Fruit fly (Drosophila melanogaster) whole organism, embryonic: Measurements from ENCODE around the gene Utx.

ENCODE experiments used
- Adf1 ChIP-seq: fragments of 200-800 bp; sonication (Bioruptor generic); IDR thresholded peaks from 2 replicates; pipeline ENCODE4 v1.3.6; 2022; ENCODE audit warnings: missing biosample characterization, missing genetic modification characterization
- CG10366 ChIP-seq: fragments of 200-800 bp; sonication (Bioruptor generic); IDR thresholded peaks from 2 replicates; pipeline ENCODE4 v1.3.6; 2022; ENCODE audit warnings: missing biosample characterization, missing genetic modification characterization
- CG11398 ChIP-seq: fragments of 200-800 bp; sonication (Bioruptor generic); optimal IDR thresholded peaks from 2 replicates; lab custom pipeline; 2016; ENCODE audit warnings: missing biosample characterization, missing genetic modification characterization
- CG11456 ChIP-seq: fragments of 200-800 bp; sonication (Bioruptor generic); IDR thresholded peaks from 3 replicates; pipeline ENCODE4 v1.3.6; 2022; ENCODE audit warnings: missing biosample characterization, missing genetic modification characterization
- CG11695 ChIP-seq: fragments of 200-800 bp; sonication (Bioruptor generic); IDR thresholded peaks from 3 replicates; pipeline ENCODE4 v1.3.6; 2022; ENCODE audit warnings: missing biosample characterization, missing genetic modification characterization
- CG12942 ChIP-seq: fragments of 200-800 bp; sonication (Bioruptor generic); optimal IDR thresholded peaks from 3 replicates; lab custom pipeline; 2016; ENCODE audit warnings: missing biosample characterization, missing genetic modification characterization
- CG1529 ChIP-seq: fragments of 200-800 bp; sonication (Bioruptor generic); optimal IDR thresholded peaks from 3 replicates; lab custom pipeline; 2018; ENCODE audit warnings: missing biosample characterization, missing genetic modification characterization
- CG16813 ChIP-seq: fragments of 200-800 bp; sonication (Bioruptor generic); IDR thresholded peaks from 3 replicates; pipeline ENCODE4 v1.3.6; 2022; ENCODE audit warnings: missing biosample characterization, missing genetic modification characterization; ENCODE audit not compliant: partially characterized antibody
- CG16863 ChIP-seq: fragments of 200-800 bp; sonication (Bioruptor generic); optimal IDR thresholded peaks from 3 replicates; lab custom pipeline; 2016; ENCODE audit warnings: missing biosample characterization, missing genetic modification characterization
- CG17359 ChIP-seq: fragments of 200-800 bp; sonication (Bioruptor generic); optimal IDR thresholded peaks from 3 replicates; lab custom pipeline; 2018; ENCODE audit warnings: missing biosample characterization, mild to moderate bottlenecking, missing genetic modification characterization, moderate library complexity
- CG17385 ChIP-seq: fragments of 200-800 bp; sonication (Bioruptor generic); optimal IDR thresholded peaks from 3 replicates; lab custom pipeline; 2018; ENCODE audit warnings: missing biosample characterization, mild to moderate bottlenecking, missing genetic modification characterization
- CG2116 ChIP-seq: fragments of 200-800 bp; sonication (Bioruptor generic); optimal IDR thresholded peaks from 3 replicates; lab custom pipeline; 2018; ENCODE audit warnings: missing biosample characterization, mild to moderate bottlenecking, missing genetic modification characterization
- CG2129 ChIP-seq: fragments of 200-800 bp; sonication (Bioruptor generic); IDR thresholded peaks from 2 replicates; pipeline ENCODE4 v1.3.6; 2022; ENCODE audit warnings: missing biosample characterization, missing genetic modification characterization; ENCODE audit not compliant: partially characterized antibody
- CG30431 ChIP-seq: fragments of 200-800 bp; sonication (Bioruptor generic); optimal IDR thresholded peaks from 2 replicates; lab custom pipeline; 2017; ENCODE audit warnings: missing biosample characterization, missing genetic modification characterization
- CG3065 ChIP-seq: fragments of 200-800 bp; sonication (Bioruptor generic); optimal IDR thresholded peaks from 2 replicates; lab custom pipeline; 2016; ENCODE audit warnings: missing biosample characterization, missing genetic modification characterization
- CG31365 ChIP-seq: fragments of 200-800 bp; sonication (Bioruptor generic); optimal IDR thresholded peaks from 2 replicates; lab custom pipeline; 2018; ENCODE audit warnings: missing biosample characterization, mild to moderate bottlenecking, missing genetic modification characterization
- CG32772 ChIP-seq: fragments of 200-800 bp; sonication (Bioruptor generic); IDR thresholded peaks from 2 replicates; pipeline ENCODE4 v1.3.6; 2022; ENCODE audit warnings: missing biosample characterization, missing genetic modification characterization
- CG33213 ChIP-seq: fragments of 200-800 bp; sonication (Bioruptor generic); optimal IDR thresholded peaks from 3 replicates; lab custom pipeline; 2016; ENCODE audit warnings: missing biosample characterization, missing genetic modification characterization
- CG33557 ChIP-seq: fragments of 200-800 bp; sonication (Bioruptor generic); optimal IDR thresholded peaks from 2 replicates; lab custom pipeline; 2019; ENCODE audit warnings: missing biosample characterization, mild to moderate bottlenecking, missing genetic modification characterization, moderate library complexity
- CG6254 ChIP-seq: fragments of 200-800 bp; sonication (Bioruptor generic); optimal IDR thresholded peaks from 3 replicates; lab custom pipeline; 2017; ENCODE audit warnings: mild to moderate bottlenecking, missing biosample characterization, missing genetic modification reagents, missing genetic modification characterization
- CG7928 ChIP-seq: fragments of 200-800 bp; sonication (Bioruptor generic); optimal IDR thresholded peaks from 2 replicates; lab custom pipeline; 2017; ENCODE audit warnings: missing biosample characterization, mild to moderate bottlenecking, missing genetic modification characterization
- CrebB ChIP-seq: fragments of 200-800 bp; sonication (Bioruptor generic); optimal IDR thresholded peaks from 3 replicates; lab custom pipeline; 2018; ENCODE audit warnings: missing biosample characterization, mild to moderate bottlenecking, missing genetic modification characterization
- Dbx ChIP-seq: fragments of 200-800 bp; sonication (Bioruptor generic); IDR thresholded peaks from 3 replicates; pipeline ENCODE4 v1.3.6; 2022; ENCODE audit warnings: missing biosample characterization, missing genetic modification characterization
- Eip74EF ChIP-seq, 2 experiments: fragments of 200-800 bp in 1 of 2; fragments of >200 bp in 1 of 2; sonication (Bioruptor generic) in 1 of 2; optimal IDR thresholded peaks; 2 replicates each; lab custom pipeline; 2017 to 2019; ENCODE audit warnings: missing biosample characterization in 2 of 2, missing genetic modification characterization in 2 of 2, mild to moderate bottlenecking in 1 of 2, moderate library complexity in 1 of 2
- Ets65A ChIP-seq: fragments of 200-800 bp; sonication (Bioruptor generic); peaks from one replicate; lab custom pipeline; 2016; ENCODE audit warnings: missing biosample characterization, missing genetic modification characterization
- Gsc ChIP-seq: fragments of 200-800 bp; sonication (Bioruptor generic); IDR thresholded peaks from 2 replicates; pipeline ENCODE4 v1.3.6; 2022; ENCODE audit warnings: missing biosample characterization, missing genetic modification characterization
- HLHmδ ChIP-seq: fragments of 200-800 bp; sonication (Bioruptor generic); optimal IDR thresholded peaks from 2 replicates; lab custom pipeline; 2018; ENCODE audit warnings: missing biosample characterization, mild to moderate bottlenecking, missing genetic modification characterization, moderate library complexity
- Hr39 ChIP-seq: fragments of >200 bp; optimal IDR thresholded peaks from 2 replicates; lab custom pipeline; 2017
- Hsf ChIP-seq: fragments of 200-800 bp; sonication (Bioruptor generic); optimal IDR thresholded peaks from 3 replicates; lab custom pipeline; 2016; ENCODE audit warnings: missing biosample characterization, missing genetic modification characterization
- Mrtf ChIP-seq: fragments of 200-800 bp; sonication (Bioruptor generic); IDR thresholded peaks from 3 replicates; pipeline ENCODE4 v1.3.6; 2022; ENCODE audit warnings: missing biosample characterization, missing genetic modification characterization
- Myb ChIP-seq: fragments of 200-800 bp; sonication (Bioruptor generic); optimal IDR thresholded peaks from 2 replicates; lab custom pipeline; 2016; ENCODE audit warnings: missing biosample characterization, missing genetic modification characterization
- Neu2 ChIP-seq: fragments of 200-800 bp; sonication (Bioruptor generic); optimal IDR thresholded peaks from 3 replicates; lab custom pipeline; 2016; ENCODE audit warnings: missing biosample characterization, missing genetic modification characterization, borderline replicate concordance
- Nf-YC ChIP-seq: fragments of 200-800 bp; optimal IDR thresholded peaks from 3 replicates; lab custom pipeline; 2019; ENCODE audit warnings: missing biosample characterization, mild to moderate bottlenecking, missing genetic modification characterization, moderate library complexity
- Rfx ChIP-seq: fragments of 200-800 bp; sonication (Bioruptor generic); IDR thresholded peaks from 2 replicates; pipeline ENCODE4 v1.3.6; 2022; ENCODE audit warnings: missing biosample characterization, missing genetic modification characterization
- Sry-β ChIP-seq: fragments of 200-800 bp; sonication (Bioruptor generic); optimal IDR thresholded peaks from 2 replicates; lab custom pipeline; 2018; ENCODE audit warnings: missing biosample characterization, mild to moderate bottlenecking, missing genetic modification characterization, moderate library complexity
- Ssrp ChIP-seq: fragments of 200-800 bp; sonication (Bioruptor generic); optimal IDR thresholded peaks from 2 replicates; lab custom pipeline; 2018; ENCODE audit warnings: missing biosample characterization, mild to moderate bottlenecking, missing genetic modification characterization, moderate library complexity
- Stat92E ChIP-seq, 3 experiments: fragments of >200 bp in 2 of 3; fragments of 200-800 bp in 1 of 3; sonication (Bioruptor generic) in 1 of 3; optimal IDR thresholded peaks; 2 replicates each; lab custom pipeline; 2017 to 2019; ENCODE audit warnings: missing biosample characterization in 3 of 3, missing genetic modification characterization in 3 of 3, mild to moderate bottlenecking in 1 of 3, moderate library complexity in 1 of 3
- ato ChIP-seq: fragments of 200-800 bp; sonication (Bioruptor generic); IDR thresholded peaks from 2 replicates; pipeline ENCODE4 v1.3.6; 2022; ENCODE audit warnings: missing biosample characterization, missing genetic modification characterization; ENCODE audit not compliant: partially characterized antibody
- bbx ChIP-seq: fragments of 200-800 bp; sonication (Bioruptor generic); IDR thresholded peaks from 2 replicates; pipeline ENCODE4 v1.3.6; 2022; ENCODE audit warnings: missing biosample characterization, missing genetic modification characterization; ENCODE audit not compliant: partially characterized antibody
- bowl ChIP-seq: fragments of 200-800 bp; sonication (Bioruptor generic); IDR thresholded peaks from 2 replicates; pipeline ENCODE4 v1.3.6; 2022; ENCODE audit warnings: missing biosample characterization, missing genetic modification characterization
- btn ChIP-seq: fragments of 200-800 bp; sonication (Bioruptor generic); optimal IDR thresholded peaks from 2 replicates; lab custom pipeline; 2016; ENCODE audit warnings: missing biosample characterization, missing genetic modification characterization
- ci ChIP-seq: fragments of 200-800 bp; sonication (Bioruptor generic); IDR thresholded peaks from 3 replicates; pipeline ENCODE4 v1.3.6; 2022; ENCODE audit warnings: missing biosample characterization, missing genetic modification characterization
- dpn ChIP-seq, 2 experiments: fragments of 200-800 bp; sonication (Bioruptor generic); optimal IDR thresholded peaks; 3 replicates each; lab custom pipeline; 2016; ENCODE audit warnings: missing biosample characterization in 2 of 2, missing genetic modification characterization in 2 of 2
- en ChIP-seq: fragments of 200-800 bp; sonication (Bioruptor generic); optimal IDR thresholded peaks from 2 replicates; lab custom pipeline; 2016; ENCODE audit warnings: missing biosample characterization, missing genetic modification characterization
- hbn ChIP-seq: fragments of 200-800 bp; sonication (Bioruptor generic); IDR thresholded peaks from 2 replicates; pipeline ENCODE4 v1.3.6; 2022; ENCODE audit warnings: missing biosample characterization, missing genetic modification characterization; ENCODE audit not compliant: partially characterized antibody
- nerfin-2 ChIP-seq: fragments of 200-800 bp; sonication (Bioruptor generic); IDR thresholded peaks from 2 replicates; pipeline ENCODE4 v1.3.6; 2022; ENCODE audit warnings: missing biosample characterization, missing genetic modification characterization; ENCODE audit not compliant: partially characterized antibody
- org-1 ChIP-seq: fragments of 200-800 bp; sonication (Bioruptor generic); optimal IDR thresholded peaks from 2 replicates; lab custom pipeline; 2017; ENCODE audit warnings: missing biosample characterization, missing genetic modification characterization
- sd ChIP-seq: fragments of 200-800 bp; sonication (Bioruptor generic); optimal IDR thresholded peaks from 3 replicates; lab custom pipeline; 2018; ENCODE audit warnings: missing biosample characterization, mild to moderate bottlenecking, missing genetic modification characterization, moderate library complexity
- sqz ChIP-seq: fragments of 200-800 bp; sonication (Bioruptor generic); optimal IDR thresholded peaks from 3 replicates; lab custom pipeline; 2018; ENCODE audit warnings: missing biosample characterization, mild to moderate bottlenecking, missing genetic modification characterization
- usp ChIP-seq: fragments of >200 bp; optimal IDR thresholded peaks from 2 replicates; lab custom pipeline; 2017; ENCODE audit warnings: missing biosample characterization, missing genetic modification characterization
- wor ChIP-seq: fragments of 200-800 bp; sonication (Bioruptor generic); IDR thresholded peaks from 2 replicates; pipeline ENCODE4 v1.3.6; 2022; ENCODE audit warnings: missing biosample characterization, missing genetic modification characterization
- zfh1 ChIP-seq: fragments of 200-800 bp; sonication (Bioruptor generic); IDR thresholded peaks from 3 replicates; pipeline ENCODE4 v1.3.6; 2022; ENCODE audit warnings: missing biosample characterization, missing genetic modification characterization

Utx gene

DNA sequence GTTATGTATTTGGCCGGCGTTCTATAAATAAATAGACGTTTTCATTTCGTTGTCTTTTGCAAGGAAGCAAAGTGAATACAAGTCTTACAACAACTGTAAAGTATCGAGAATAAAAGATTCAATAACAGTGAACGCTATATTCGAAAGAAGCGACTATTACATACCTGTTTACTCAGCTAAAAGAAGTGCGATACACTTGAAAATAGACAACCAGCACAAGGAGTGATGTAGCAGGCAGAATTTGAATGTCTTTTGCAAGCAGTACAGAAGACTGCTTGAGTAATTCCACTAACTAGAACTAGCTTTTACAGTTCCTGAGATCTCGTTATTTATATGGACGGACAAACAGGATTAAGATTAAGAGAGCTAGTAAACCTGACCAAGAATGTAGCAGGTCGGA, 19.7 kb upstream of the Utx start (continued):
- TF ChIP-seq CG33557 (GFP tag; lab: Kevin White, UChicago) (peak; percentile 10), Stat92E (GFP tag; optimal IDR thresholded peaks at IDR 0.05; lab: Kevin White, UChicago) (no peak), Gsc (no peak), btn (GFP tag; lab: Kevin White, UChicago) (no peak), dpn (GFP tag; optimal IDR thresholded peaks at IDR 0.05; lab: Kevin White, UChicago) (peak in 1 of 2 experiments; percentile 33), CG30431 (no peak), bbx (peak; percentile 54), CG6254 (GFP tag; lab: Kevin White, UChicago) (no peak), ci (GFP tag; lab: Robert Waterston, UW) (no peak), sd (tag; lab: Kevin White, UChicago) (peak; percentile 95), sqz (no peak), Neu2 (GFP tag; lab: Kevin White, UChicago) (no peak), ato (GFP tag; lab: Robert Waterston, UW) (peak; percentile 71), CG10366 (GFP tag; lab: Robert Waterston, UW) (no peak), Adf1 (GFP tag; lab: Robert Waterston, UW) (no peak), Sry-β (GFP tag; lab: Kevin White, UChicago) (no peak), CG12942 (GFP tag; lab: Kevin White, UChicago) (no peak), Eip74EF (GFP tag; optimal IDR thresholded peaks at IDR 0.05; lab: Kevin White, UChicago) (peak in 1 of 2 experiments; percentile 79), Myb (GFP tag; lab: Kevin White, UChicago) (peak; percentile 62), CG7928 (no peak), CG31365 (tag; lab: Kevin White, UChicago) (peak; percentile 98), Ssrp (tag; lab: Kevin White, UChicago) (no peak), nerfin-2 (GFP tag; lab: Robert Waterston, UW) (peak; percentile 65; the same call in 1 of the 2 replicates), CG16863 (GFP tag; lab: Kevin White, UChicago) (no peak), CG17359 (no peak), CG32772 (GFP tag; lab: Robert Waterston, UW) (no peak), CG3065 (GFP tag; lab: Kevin White, UChicago) (no peak), CG1529 (GFP tag; lab: Kevin White, UChicago) (no peak), org-1 (no peak), hbn (GFP tag; lab: Robert Waterston, UW) (no peak), HLHmδ (GFP tag; lab: Kevin White, UChicago) (no peak), CG11398 (GFP tag; lab: Kevin White, UChicago) (no peak), Rfx (GFP tag; lab: Robert Waterston, UW) (no peak), CrebB (tag; lab: Kevin White, UChicago) (no peak), CG16813 (GFP tag; lab: Robert Waterston, UW) (peak; percentile 91), Hr39 (lab: Kevin White, UChicago) (no peak), CG17385 (no peak), Ets65A (GFP tag; lab: Kevin White, UChicago) (no peak), Hsf (GFP tag; lab: Kevin White, UChicago) (no peak), wor (GFP tag; lab: Robert Waterston, UW) (no peak), CG2129 (no peak), en (GFP tag; lab: Kevin White, UChicago) (no peak), CG11695 (GFP tag; lab: Robert Waterston, UW) (no peak), Nf-YC (peak; percentile 71), usp (GFP tag; lab: Kevin White, UChicago) (no peak), Mrtf (GFP tag; lab: Robert Waterston, UW) (no peak), CG2116 (no peak), bowl (GFP tag; lab: Robert Waterston, UW) (no peak), zfh1 (GFP tag; lab: Robert Waterston, UW) (no peak), CG11456 (GFP tag; lab: Robert Waterston, UW) (no peak), Dbx (GFP tag; lab: Robert Waterston, UW) (0 out of 3 replicates have a peak, but pooled peaks have one; percentile 30), CG33213 (GFP tag; lab: Kevin White, UChicago) (peak; percentile 5)
